Fruit fly (Drosophila melanogaster) whole organism, embryonic: Measurements from ENCODE around the gene CG4230.

ENCODE experiments used
- Abd-B ChIP-seq: fragments of 200-800 bp; sonication (Bioruptor generic); optimal IDR thresholded peaks from 2 replicates; lab custom pipeline; 2018; ENCODE audit warnings: missing biosample characterization, mild to moderate bottlenecking, missing genetic modification characterization, moderate library complexity
- Aef1 ChIP-seq: fragments of 200-800 bp; sonication (Bioruptor generic); IDR thresholded peaks from 3 replicates; pipeline ENCODE4 v1.3.6; 2022; ENCODE audit warnings: missing biosample characterization, missing genetic modification characterization
- C15 ChIP-seq: fragments of 200-800 bp; sonication (Bioruptor generic); IDR thresholded peaks from 3 replicates; pipeline ENCODE4 v1.3.6; 2022; ENCODE audit warnings: missing biosample characterization, missing genetic modification characterization
- CG1024 ChIP-seq: fragments of 200-800 bp; sonication (Bioruptor generic); IDR thresholded peaks from 2 replicates; pipeline ENCODE4 v1.3.6; 2022; ENCODE audit warnings: missing biosample characterization, missing genetic modification characterization
- CG11093 ChIP-seq: fragments of 200-800 bp; sonication (Bioruptor generic); IDR thresholded peaks from 3 replicates; pipeline ENCODE4 v1.3.6; 2022; ENCODE audit warnings: missing biosample characterization, missing genetic modification characterization
- CG11247 ChIP-seq: fragments of 200-800 bp; sonication (Bioruptor generic); IDR thresholded peaks from 2 replicates; pipeline ENCODE4 v1.3.6; 2022; ENCODE audit warnings: missing biosample characterization, missing genetic modification characterization
- CG11504 ChIP-seq: fragments of 200-800 bp; sonication (Bioruptor generic); optimal IDR thresholded peaks from 3 replicates; lab custom pipeline; 2019; ENCODE audit warnings: missing biosample characterization, mild to moderate bottlenecking, missing genetic modification characterization, moderate library complexity
- CG11723 ChIP-seq: fragments of 200-800 bp; sonication (Bioruptor generic); optimal IDR thresholded peaks from 2 replicates; lab custom pipeline; 2017; ENCODE audit warnings: missing biosample characterization, mild to moderate bottlenecking, missing genetic modification characterization
- CG12391 ChIP-seq: fragments of 200-800 bp; sonication (Bioruptor generic); optimal IDR thresholded peaks from 3 replicates; lab custom pipeline; 2018; ENCODE audit warnings: missing biosample characterization, mild to moderate bottlenecking, missing genetic modification characterization, moderate library complexity
- CG12769 ChIP-seq: fragments of 200-800 bp; sonication (Bioruptor generic); optimal IDR thresholded peaks from 2 replicates; lab custom pipeline; 2019; ENCODE audit warnings: missing biosample characterization, mild to moderate bottlenecking, missing genetic modification characterization, moderate library complexity
- CG12942 ChIP-seq: fragments of 200-800 bp; sonication (Bioruptor generic); optimal IDR thresholded peaks from 3 replicates; lab custom pipeline; 2016; ENCODE audit warnings: missing biosample characterization, missing genetic modification characterization
- CG14860 ChIP-seq: fragments of 200-800 bp; sonication (Bioruptor generic); IDR thresholded peaks from 3 replicates; pipeline ENCODE4 v1.3.6; 2022; ENCODE audit warnings: missing biosample characterization, missing genetic modification characterization; ENCODE audit not compliant: partially characterized antibody
- CG15479 ChIP-seq: fragments of 200-800 bp; sonication (Bioruptor generic); optimal IDR thresholded peaks from 3 replicates; lab custom pipeline; 2019; ENCODE audit warnings: missing biosample characterization, mild to moderate bottlenecking, missing genetic modification characterization, moderate library complexity
- CG1602 ChIP-seq: fragments of 200-800 bp; sonication (Bioruptor generic); optimal IDR thresholded peaks from 3 replicates; lab custom pipeline; 2016; ENCODE audit warnings: missing biosample characterization, missing genetic modification characterization
- CG18764 ChIP-seq: fragments of 200-800 bp; sonication (Bioruptor generic); optimal IDR thresholded peaks from 3 replicates; lab custom pipeline; 2016; ENCODE audit warnings: missing biosample characterization, missing genetic modification characterization
- CG2712 ChIP-seq: fragments of 200-800 bp; optimal IDR thresholded peaks from 3 replicates; lab custom pipeline; 2019; ENCODE audit warnings: missing biosample characterization, mild to moderate bottlenecking, missing genetic modification characterization, moderate library complexity
- CG3281 ChIP-seq: fragments of 200-800 bp; sonication (Bioruptor generic); optimal IDR thresholded peaks from 3 replicates; lab custom pipeline; 2017; ENCODE audit warnings: missing biosample characterization, mild to moderate bottlenecking, missing genetic modification characterization
- CG3407 ChIP-seq: fragments of 200-800 bp; sonication (Bioruptor generic); optimal IDR thresholded peaks from 2 replicates; lab custom pipeline; 2018; ENCODE audit warnings: missing biosample characterization, mild to moderate bottlenecking, missing genetic modification characterization
- CG4282 ChIP-seq: fragments of 200-800 bp; sonication (Bioruptor generic); optimal IDR thresholded peaks from 2 replicates; lab custom pipeline; 2016; ENCODE audit warnings: missing biosample characterization, missing genetic modification characterization
- CG4328 ChIP-seq: fragments of 200-800 bp; sonication (Bioruptor generic); optimal IDR thresholded peaks from 3 replicates; lab custom pipeline; 2017; ENCODE audit warnings: missing biosample characterization, missing genetic modification reagents, missing genetic modification characterization
- CG4424 ChIP-seq: fragments of 200-800 bp; sonication (Bioruptor generic); optimal IDR thresholded peaks from 3 replicates; lab custom pipeline; 2016; ENCODE audit warnings: missing biosample characterization, missing genetic modification characterization
- CG6813 ChIP-seq: fragments of 200-800 bp; sonication (Bioruptor generic); optimal IDR thresholded peaks from 2 replicates; lab custom pipeline; 2017; ENCODE audit warnings: missing biosample characterization, missing genetic modification characterization, mild to moderate bottlenecking, moderate library complexity, missing genetic modification reagents
- CG7357 ChIP-seq: fragments of 200-800 bp; sonication (Bioruptor generic); IDR thresholded peaks from 3 replicates; pipeline ENCODE4 v1.3.6; 2022; ENCODE audit warnings: missing biosample characterization, missing genetic modification characterization
- CG8944 ChIP-seq: fragments of 200-800 bp; sonication (Bioruptor generic); optimal IDR thresholded peaks from 3 replicates; lab custom pipeline; 2016; ENCODE audit warnings: missing biosample characterization, missing genetic modification characterization
- Eip74EF ChIP-seq, 2 experiments: fragments of 200-800 bp in 1 of 2; fragments of >200 bp in 1 of 2; sonication (Bioruptor generic) in 1 of 2; optimal IDR thresholded peaks; 2 replicates each; lab custom pipeline; 2017 to 2019; ENCODE audit warnings: missing biosample characterization in 2 of 2, missing genetic modification characterization in 2 of 2, mild to moderate bottlenecking in 1 of 2, moderate library complexity in 1 of 2
- HLH4C ChIP-seq: fragments of 200-800 bp; sonication (Bioruptor generic); IDR thresholded peaks from 3 replicates; pipeline ENCODE4 v1.3.6; 2022; ENCODE audit warnings: missing biosample characterization, missing genetic modification characterization; ENCODE audit not compliant: partially characterized antibody
- HmgZ ChIP-seq: fragments of 200-800 bp; sonication (Bioruptor generic); optimal IDR thresholded peaks from 2 replicates; lab custom pipeline; 2018; ENCODE audit warnings: missing biosample characterization, mild to moderate bottlenecking, missing genetic modification characterization
- MESR4 ChIP-seq: fragments of 200-800 bp; sonication (Bioruptor generic); optimal IDR thresholded peaks from 2 replicates; lab custom pipeline; 2018; ENCODE audit warnings: missing biosample characterization, mild to moderate bottlenecking, missing genetic modification characterization, moderate library complexity
- Opbp ChIP-seq: fragments of 200-800 bp; sonication (Bioruptor generic); IDR thresholded peaks from 3 replicates; pipeline ENCODE4 v1.3.6; 2022; ENCODE audit warnings: missing biosample characterization, missing genetic modification characterization; ENCODE audit not compliant: partially characterized antibody
- Ravus ChIP-seq: fragments of 200-800 bp; sonication (Bioruptor generic); IDR thresholded peaks from 2 replicates; pipeline ENCODE4 v1.3.6; 2022; ENCODE audit warnings: missing biosample characterization, missing genetic modification characterization
- Sry-δ ChIP-seq: fragments of 200-800 bp; sonication (Bioruptor generic); optimal IDR thresholded peaks from 2 replicates; lab custom pipeline; 2016; ENCODE audit warnings: missing biosample characterization, missing genetic modification characterization
- Stat92E ChIP-seq, 3 experiments: fragments of >200 bp in 2 of 3; fragments of 200-800 bp in 1 of 3; sonication (Bioruptor generic) in 1 of 3; optimal IDR thresholded peaks; 2 replicates each; lab custom pipeline; 2017 to 2019; ENCODE audit warnings: missing biosample characterization in 3 of 3, missing genetic modification characterization in 3 of 3, mild to moderate bottlenecking in 1 of 3, moderate library complexity in 1 of 3
- Trl ChIP-seq, 3 experiments: fragments of >200 bp in 2 of 3; fragments of 200-800 bp in 1 of 3; sonication (Bioruptor generic) in 1 of 3; optimal IDR thresholded peaks; 2 replicates in 1 of 3; 3 replicates in 2 of 3; lab custom pipeline; 2016 to 2017; ENCODE audit warnings: missing biosample characterization in 1 of 3, missing genetic modification characterization in 1 of 3
- Xrp1 ChIP-seq: fragments of 200-800 bp; sonication (Bioruptor generic); IDR thresholded peaks from 2 replicates; pipeline ENCODE4 v1.3.6; 2022; ENCODE audit warnings: missing biosample characterization, missing genetic modification characterization
- ase ChIP-seq: fragments of 200-800 bp; sonication (Bioruptor generic); IDR thresholded peaks from 3 replicates; pipeline ENCODE4 v1.3.6; 2022; ENCODE audit warnings: missing biosample characterization, missing genetic modification characterization
- bcd ChIP-seq: fragments of 200-800 bp; sonication (Bioruptor generic); optimal IDR thresholded peaks from 2 replicates; lab custom pipeline; 2017; ENCODE audit warnings: missing biosample characterization, mild to moderate bottlenecking, missing genetic modification characterization
- bigmax ChIP-seq: fragments of 200-800 bp; sonication (Bioruptor generic); optimal IDR thresholded peaks from 2 replicates; lab custom pipeline; 2018; ENCODE audit warnings: missing biosample characterization, mild to moderate bottlenecking, missing genetic modification characterization
- bowl ChIP-seq: fragments of 200-800 bp; sonication (Bioruptor generic); IDR thresholded peaks from 2 replicates; pipeline ENCODE4 v1.3.6; 2022; ENCODE audit warnings: missing biosample characterization, missing genetic modification characterization
- cg ChIP-seq: fragments of 200-800 bp; sonication (Bioruptor generic); optimal IDR thresholded peaks from 3 replicates; lab custom pipeline; 2019; ENCODE audit warnings: missing biosample characterization, mild to moderate bottlenecking, missing genetic modification characterization, moderate library complexity
- chm ChIP-seq: fragments of 200-800 bp; sonication (Bioruptor generic); IDR thresholded peaks from 2 replicates; pipeline ENCODE4 v1.3.6; 2022; ENCODE audit warnings: missing biosample characterization, missing genetic modification characterization
- chn ChIP-seq: fragments of 200-800 bp; sonication (Bioruptor generic); optimal IDR thresholded peaks from 2 replicates; lab custom pipeline; 2016; ENCODE audit warnings: missing biosample characterization, missing genetic modification characterization
- fd64A ChIP-seq: fragments of 200-800 bp; sonication (Bioruptor generic); optimal IDR thresholded peaks from 3 replicates; lab custom pipeline; 2018; ENCODE audit warnings: missing biosample characterization, mild to moderate bottlenecking, missing genetic modification characterization
- luna ChIP-seq: fragments of 200-800 bp; sonication (Bioruptor generic); optimal IDR thresholded peaks from 2 replicates; lab custom pipeline; 2016; ENCODE audit warnings: missing biosample characterization, missing genetic modification characterization
- maf-S ChIP-seq: fragments of 200-800 bp; sonication (Bioruptor generic); optimal IDR thresholded peaks from 2 replicates; lab custom pipeline; 2016; ENCODE audit warnings: missing biosample characterization, missing genetic modification characterization
- pros ChIP-seq: fragments of 200-800 bp; sonication (Bioruptor generic); optimal IDR thresholded peaks from 3 replicates; lab custom pipeline; 2019; ENCODE audit warnings: missing biosample characterization, mild to moderate bottlenecking, missing genetic modification characterization, moderate library complexity
- trh ChIP-seq: fragments of 200-800 bp; sonication (Bioruptor generic); optimal IDR thresholded peaks from 2 replicates; lab custom pipeline; 2016; ENCODE audit warnings: missing biosample characterization, missing genetic modification characterization
- wek ChIP-seq: fragments of 200-800 bp; sonication (Bioruptor generic); optimal IDR thresholded peaks from 3 replicates; lab custom pipeline; 2018; ENCODE audit warnings: missing biosample characterization, mild to moderate bottlenecking, missing genetic modification characterization, moderate library complexity
- wor ChIP-seq: fragments of 200-800 bp; sonication (Bioruptor generic); IDR thresholded peaks from 2 replicates; pipeline ENCODE4 v1.3.6; 2022; ENCODE audit warnings: missing biosample characterization, missing genetic modification characterization

Gene CG4230

dm6 chr2L:5059645-5060254 is 36.3 kb upstream of the CG4230 start, which contains the start of gene Rpn11 (continued):
- peak; percentile 64 for TF ChIP-seq bcd
- peak; percentile 76 for TF ChIP-seq Abd-B (GFP tag; lab: Kevin White, UChicago)
- no peak for TF ChIP-seq wek (GFP tag; lab: Kevin White, UChicago)
- TF ChIP-seq CG1602: peak; percentile 67
- no peak for TF ChIP-seq bigmax (GFP tag; lab: Kevin White, UChicago)
- TF ChIP-seq maf-S (GFP tag; lab: Kevin White, UChicago): peak; percentile 25
- TF ChIP-seq CG12769 (tag; lab: Kevin White, UChicago): peak; percentile 25
- TF ChIP-seq CG15479 (GFP tag; lab: Kevin White, UChicago): no peak
- no peak for TF ChIP-seq Ravus (GFP tag; lab: Robert Waterston, UW)
- no peak for TF ChIP-seq chm (GFP tag; lab: Robert Waterston, UW)
- no peak for TF ChIP-seq CG4282 (GFP tag; lab: Kevin White, UChicago)
- TF ChIP-seq trh: peak; percentile 36
- peak; percentile 60 for TF ChIP-seq CG4328
- TF ChIP-seq Xrp1 (GFP tag; lab: Robert Waterston, UW): peak; percentile 38; the same call in 1 of the 2 replicates
- peak; percentile 51 for TF ChIP-seq Sry-δ (GFP tag; lab: Kevin White, UChicago)
- peak; percentile 73 for TF ChIP-seq CG11504
- no peak for TF ChIP-seq chn
- peak; percentile 28 for TF ChIP-seq CG18764 (GFP tag; lab: Kevin White, UChicago)
- TF ChIP-seq CG11093 (GFP tag; lab: Robert Waterston, UW): no peak
- TF ChIP-seq bowl (GFP tag; lab: Robert Waterston, UW): no peak
- no peak for TF ChIP-seq CG8944 (GFP tag; lab: Kevin White, UChicago)
- 0 out of 3 replicates have a peak, but pooled peaks have one; percentile 32 for TF ChIP-seq CG14860
- TF ChIP-seq CG6813 (GFP tag; lab: Kevin White, UChicago): no peak
- TF ChIP-seq CG4424: peak; percentile 69
- TF ChIP-seq CG12942 (GFP tag; lab: Kevin White, UChicago): peak; percentile 25
- no peak for TF ChIP-seq cg (GFP tag; lab: Kevin White, UChicago)
- TF ChIP-seq CG11247 (GFP tag; lab: Robert Waterston, UW): no peak
- TF ChIP-seq CG12391 (tag; lab: Kevin White, UChicago): peak; percentile 86
- TF ChIP-seq pros: no peak
- TF ChIP-seq CG11723: peak; percentile 30
- TF ChIP-seq wor (GFP tag; lab: Robert Waterston, UW): no peak
- no peak for TF ChIP-seq luna (GFP tag; lab: Kevin White, UChicago)
- peak; percentile 44 for TF ChIP-seq HLH4C (GFP tag; lab: Robert Waterston, UW)
- TF ChIP-seq CG3281 (GFP tag; lab: Kevin White, UChicago): peak; percentile 54
- peak; percentile 87 for TF ChIP-seq MESR4 (GFP tag; lab: Kevin White, UChicago)
- TF ChIP-seq Trl (optimal IDR thresholded peaks at IDR 0.05; lab: Kevin White, UChicago): no peak
- peak; percentile 54 for TF ChIP-seq Trl (GFP tag; optimal IDR thresholded peaks at IDR 0.05; lab: Kevin White, UChicago)
- TF ChIP-seq CG7357 (GFP tag; lab: Robert Waterston, UW): 0 out of 3 replicates have a peak, but pooled peaks have one; percentile 25
- TF ChIP-seq CG2712 (tag; lab: Kevin White, UChicago): peak; percentile 76
- no peak for TF ChIP-seq CG1024 (GFP tag; lab: Robert Waterston, UW)
- no peak for TF ChIP-seq ase (GFP tag; lab: Robert Waterston, UW)
- peak; percentile 47; the same call in 1 of the 3 replicates for TF ChIP-seq Opbp
- TF ChIP-seq CG3407 (GFP tag; lab: Kevin White, UChicago): peak; percentile 11
- TF ChIP-seq fd64A: no peak
- TF ChIP-seq C15 (GFP tag; lab: Robert Waterston, UW): no peak
- no peak for TF ChIP-seq Stat92E (GFP tag; optimal IDR thresholded peaks at IDR 0.05; lab: Kevin White, UChicago)
- TF ChIP-seq Eip74EF (GFP tag; optimal IDR thresholded peaks at IDR 0.05; lab: Kevin White, UChicago): peak in 1 of 2 experiments; percentile 37
- TF ChIP-seq Aef1 (GFP tag; lab: Robert Waterston, UW): 0 out of 3 replicates have a peak, but pooled peaks have one; percentile 17
- TF ChIP-seq HmgZ: peak; percentile 40
